Worm (Caenorhabditis elegans) whole organism, midembryonic: ENCODE results near the gene Y43C5A.7.

Source experiments
- T22C8.4 ChIP-seq: fragments of 200-800 bp; sonication (Bioruptor generic); IDR thresholded peaks from 2 replicates; pipeline ENCODE4 v1.3.6; 2022; ENCODE audit warnings: missing genetic modification characterization, missing compliant biosample characterization
- cog-1 ChIP-seq: sonication (generic microtip); optimal IDR thresholded peaks from 2 replicates; lab custom pipeline; 2016; ENCODE audit warnings: missing genetic modification characterization, missing compliant biosample characterization
- flt-1 ChIP-seq: fragments of 200-800 bp; sonication (Bioruptor generic); IDR thresholded peaks from 2 replicates; pipeline ENCODE4 v1.3.6; 2022; ENCODE audit warnings: missing genetic modification characterization, missing compliant biosample characterization
- klf-2 ChIP-seq: fragments of 200-800 bp; sonication (Bioruptor generic); conservative IDR thresholded peaks from 2 replicates; pipeline ENCODE4 v1.3.6; 2022; ENCODE audit warnings: missing genetic modification reagents, missing genetic modification characterization, missing compliant biosample characterization
- med-1 ChIP-seq: sonication (generic microtip); optimal IDR thresholded peaks from 2 replicates; lab custom pipeline; 2017; ENCODE audit warnings: missing genetic modification characterization, mild to moderate bottlenecking, missing compliant biosample characterization, antibody characterized with exemption, missing genetic modification reagents; ENCODE audit not compliant: insufficient read depth
- ref-1 ChIP-seq: fragments of 200-800 bp; sonication (Bioruptor generic); conservative IDR thresholded peaks from 2 replicates; pipeline ENCODE4 v1.3.6; 2022; ENCODE audit warnings: missing genetic modification reagents, missing genetic modification characterization, missing compliant biosample characterization
- tab-1 ChIP-seq: fragments of 200-800 bp; sonication (Bioruptor generic); IDR thresholded peaks from 2 replicates; pipeline ENCODE4 v1.3.6; 2022; ENCODE audit warnings: missing genetic modification characterization, missing compliant biosample characterization
- ztf-23 ChIP-seq: fragments of 200-800 bp; sonication (Bioruptor generic); IDR thresholded peaks from 2 replicates; pipeline ENCODE4 v1.3.6; 2022; ENCODE audit warnings: missing genetic modification reagents, missing genetic modification characterization, missing compliant biosample characterization
- ztf-29 ChIP-seq: fragments of 200-800 bp; sonication (Bioruptor generic); IDR thresholded peaks from 2 replicates; pipeline ENCODE4 v1.3.6; 2022; ENCODE audit warnings: missing genetic modification reagents, missing genetic modification characterization, missing compliant biosample characterization

DNA sequence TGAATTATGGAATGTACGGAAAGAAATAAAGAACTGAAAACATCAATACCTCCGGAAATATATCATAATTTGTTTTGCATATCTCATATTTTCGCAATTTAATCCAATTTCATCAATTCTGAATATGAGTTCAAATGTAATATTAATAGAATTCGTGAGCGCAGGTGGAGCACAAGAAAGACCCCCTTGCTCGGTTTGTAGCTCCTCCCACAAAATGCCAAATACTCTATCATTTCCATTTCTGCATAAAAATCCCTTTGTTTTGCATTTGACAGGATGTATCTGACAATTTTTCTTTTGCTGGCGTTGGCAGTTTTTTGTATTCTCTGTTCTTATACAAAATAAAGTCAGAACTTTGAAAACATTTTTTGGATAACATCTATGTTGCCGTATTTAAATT lies 2.0 kb upstream of the Y43C5A.7 start:
- TF ChIP-seq ztf-23 (GFP tag; lab: Robert Waterston, UW) (no peak), cog-1 (tag; lab: Kevin White, UChicago) (no peak), ref-1 (GFP tag; lab: Robert Waterston, UW) (no peak), T22C8.4 (no peak), flt-1 (GFP tag; lab: Robert Waterston, UW) (no peak), klf-2 (no peak), ztf-29 (GFP tag; lab: Robert Waterston, UW) (no peak), med-1 (GFP tag; lab: Kevin White, UChicago) (no peak), tab-1 (GFP tag; lab: Robert Waterston, UW) (no peak)
